Worm (Caenorhabditis elegans): ENCODE data around the gene pals-16.
A peak's percentile ranks its signal among the peaks of the same experiment; 100 is the strongest.

DNA sequence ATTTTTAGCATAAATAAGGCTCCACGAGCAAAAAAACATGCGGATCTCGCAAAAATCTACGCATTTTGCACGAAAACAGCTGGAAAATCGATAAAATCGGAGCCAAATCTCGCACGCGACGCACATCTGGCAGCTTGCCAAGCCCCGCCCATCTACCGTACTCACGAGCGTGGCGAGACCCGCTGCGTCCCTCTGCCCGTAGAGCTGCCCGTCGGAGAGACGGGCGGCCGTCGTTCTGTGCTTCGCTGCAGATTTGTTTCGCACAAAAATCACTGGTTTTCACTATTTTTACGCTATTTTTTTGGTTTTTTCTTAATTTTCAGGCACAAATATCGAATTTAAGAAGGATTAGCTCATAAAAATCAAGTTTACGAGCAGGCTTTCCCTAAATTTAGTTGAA is 18.9 kb downstream of the pals-16 start:
- TF ChIP-seq mec-3 (tag; optimal IDR thresholded peaks at IDR 0.05; ENCODE audit: borderline replicate concordance) (no peak), ceh-31 (tag; optimal IDR thresholded peaks at IDR 0.05) (peak; percentile 30), hlh-6 (tag; optimal IDR thresholded peaks at IDR 0.05) (no peak), ama-1 (optimal IDR thresholded peaks at IDR 0.05) (no peak), C38D4.7 (GFP tag; optimal IDR thresholded peaks at IDR 0.05) (no peak), tbx-7 (tag; optimal IDR thresholded peaks at IDR 0.05) (no peak), nhr-232 (tag; optimal IDR thresholded peaks at IDR 0.05) (no peak), odd-2 (tag; optimal IDR thresholded peaks at IDR 0.05) (no peak), tbx-2 (tag; optimal IDR thresholded peaks at IDR 0.05) (peak; percentile 55), zip-5 (tag; optimal IDR thresholded peaks at IDR 0.05) (no peak)
